3 fruit fly cellular contexts compared by ENCODE assay signal in the genomic region with DNA sequence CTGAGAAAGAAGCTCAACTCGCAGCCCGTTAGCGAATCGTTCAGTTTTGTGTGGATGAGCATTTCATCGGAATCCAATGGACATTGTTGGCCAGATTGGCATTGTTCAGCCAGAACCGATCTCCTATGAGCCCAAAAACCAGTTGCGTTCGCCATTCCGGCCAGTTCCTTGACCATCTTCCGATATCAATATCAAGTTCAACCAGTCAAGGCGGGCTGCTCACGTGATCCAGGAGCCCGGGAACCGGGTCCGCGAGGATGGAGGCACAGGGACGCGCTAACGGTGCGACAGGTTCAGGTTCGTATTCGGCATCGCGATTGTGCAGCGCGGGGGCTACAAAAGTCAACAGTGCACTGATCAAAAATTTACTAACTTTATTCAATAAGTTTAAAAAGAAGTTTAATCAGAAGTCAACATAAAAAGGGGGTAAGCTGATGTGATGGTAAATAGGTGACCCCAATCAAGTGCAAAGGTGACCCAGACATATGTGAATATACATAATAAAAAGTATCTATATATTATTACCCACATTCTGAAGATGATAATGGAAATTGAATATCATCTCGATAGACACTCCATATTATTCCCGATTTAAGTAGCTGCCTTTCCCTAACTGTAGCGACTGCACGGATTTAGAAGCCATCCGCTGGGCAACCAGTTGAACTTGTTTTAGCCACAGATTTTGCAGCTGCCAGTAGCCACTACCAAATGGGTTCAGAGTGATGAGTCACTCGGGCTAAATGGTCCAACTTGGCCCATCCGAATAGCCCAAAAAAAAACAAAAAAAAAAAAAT.
TF ChIP-seq lines count a peak whose summit lies in the region.

No protein-coding gene starts in this region.

TF ChIP-seq in whole organism, embryonic, 481 proteins besides CTCF, POLR2A, EP300 and RAD21 (continued from another document):
- no peak for TF ChIP-seq CG15269 (tag; optimal IDR thresholded peaks at IDR 0.05; lab: Kevin White, UChicago)
- TF ChIP-seq ewg (GFP tag; optimal IDR thresholded peaks at IDR 0.05; lab: Kevin White, UChicago) = no peak

TF ChIP-seq in whole organism, prepupa, 60 proteins besides CTCF, POLR2A, EP300 and RAD21 (continued from another document):
- TF ChIP-seq eg (GFP tag; IDR thresholded peaks at IDR 0.05; lab: Robert Waterston, UW) (peak; percentile 62; the same call in 1 of the 3 replicates), CG10669 (GFP tag; optimal IDR thresholded peaks at IDR 0.05; lab: Kevin White, UChicago) (peak; percentile 86), CG10631 (GFP tag; optimal IDR thresholded peaks at IDR 0.05; lab: Kevin White, UChicago) (peak; percentile 89), CG6854 (GFP tag; optimal IDR thresholded peaks at IDR 0.05; lab: Kevin White, UChicago) (peak; percentile 62), Hr38 (GFP tag; optimal IDR thresholded peaks at IDR 0.05; lab: Kevin White, UChicago) (no peak), CG32006 (GFP tag; optimal IDR thresholded peaks at IDR 0.05; lab: Kevin White, UChicago) (peak; percentile 92), Eip75B (GFP tag; optimal IDR thresholded peaks at IDR 0.05; lab: Kevin White, UChicago) (peak; percentile 87), CG9139 (GFP tag; optimal IDR thresholded peaks at IDR 0.05; lab: Kevin White, UChicago) (peak; percentile 76), fd59A (GFP tag; optimal IDR thresholded peaks at IDR 0.05; lab: Kevin White, UChicago) (peak; percentile 91), acj6 (GFP tag; optimal IDR thresholded peaks at IDR 0.05; lab: Kevin White, UChicago) (peak; percentile 86), CG11902 (GFP tag; optimal IDR thresholded peaks at IDR 0.05; lab: Kevin White, UChicago) (peak; percentile 71), topi (GFP tag; optimal IDR thresholded peaks at IDR 0.05; lab: Kevin White, UChicago) (peak; percentile 80), CG11294 (GFP tag; IDR thresholded peaks at IDR 0.05; lab: Robert Waterston, UW) (no peak; the same call in 1 of the 2 replicates), Ets96B (tag; optimal IDR thresholded peaks at IDR 0.05; lab: Kevin White, UChicago) (peak; percentile 90), ss (GFP tag; optimal IDR thresholded peaks at IDR 0.05; lab: Kevin White, UChicago) (peak; percentile 92 to 95), CG6792 (GFP tag; optimal IDR thresholded peaks at IDR 0.05; lab: Kevin White, UChicago) (peak; percentile 88), CG4318 (GFP tag; optimal IDR thresholded peaks at IDR 0.05; lab: Kevin White, UChicago) (peak; percentile 82), Ets21C (GFP tag; optimal IDR thresholded peaks at IDR 0.05; lab: Kevin White, UChicago) (peak; percentile 44), Met (GFP tag; optimal IDR thresholded peaks at IDR 0.05; lab: Kevin White, UChicago) (peak; percentile 21), esn (GFP tag; optimal IDR thresholded peaks at IDR 0.05; lab: Kevin White, UChicago) (peak; percentile 89), CG3919 (GFP tag; optimal IDR thresholded peaks at IDR 0.05; lab: Kevin White, UChicago) (peak; percentile 86), Smox (GFP tag; optimal IDR thresholded peaks at IDR 0.05; lab: Kevin White, UChicago) (peak; percentile 83), CG6808 (GFP tag; optimal IDR thresholded peaks at IDR 0.05; lab: Kevin White, UChicago) (peak; percentile 93), CG34406 (GFP tag; optimal IDR thresholded peaks at IDR 0.05; lab: Kevin White, UChicago) (peak; percentile 88), dac (GFP tag; optimal IDR thresholded peaks at IDR 0.05; lab: Kevin White, UChicago) (peak; percentile 53), svp (GFP tag; lab: Kevin White, UChicago) (peak; percentile 92), cyc (GFP tag; optimal IDR thresholded peaks at IDR 0.05; lab: Kevin White, UChicago) (peak; percentile 68), Eip78C (GFP tag; lab: Kevin White, UChicago) (peak; percentile 97), fd85E (GFP tag; optimal IDR thresholded peaks at IDR 0.05; lab: Kevin White, UChicago) (no peak), Hr39 (GFP tag; optimal IDR thresholded peaks at IDR 0.05; lab: Kevin White, UChicago) (peak; percentile 59), pdm3 (GFP tag; optimal IDR thresholded peaks at IDR 0.05; lab: Kevin White, UChicago) (peak; percentile 82), CG16779 (tag; optimal IDR thresholded peaks at IDR 0.05; lab: Kevin White, UChicago) (peak; percentile 73), CG8632 (GFP tag; optimal IDR thresholded peaks at IDR 0.05; lab: Kevin White, UChicago) (peak; percentile 86), Hr4 (GFP tag; optimal IDR thresholded peaks at IDR 0.05; lab: Kevin White, UChicago) (peak; percentile 87), Sox15 (GFP tag; optimal IDR thresholded peaks at IDR 0.05; lab: Kevin White, UChicago) (peak; percentile 79), Blimp-1 (GFP tag; optimal IDR thresholded peaks at IDR 0.05; lab: Kevin White, UChicago) (peak; percentile 60), OdsH (GFP tag; optimal IDR thresholded peaks at IDR 0.05; lab: Kevin White, UChicago) (peak; percentile 88), Eip93F (GFP tag; optimal IDR thresholded peaks at IDR 0.05; lab: Kevin White, UChicago) (peak; percentile 62), fkh (GFP tag; optimal IDR thresholded peaks at IDR 0.05; lab: Kevin White, UChicago) (no peak), Lpt (GFP tag; optimal IDR thresholded peaks at IDR 0.05; lab: Kevin White, UChicago) (peak; percentile 82), salr (GFP tag; optimal IDR thresholded peaks at IDR 0.05; lab: Kevin White, UChicago) (peak; percentile 73 to 85)

TF ChIP-seq in whole organism, wandering third instar larva, 38 proteins besides CTCF, POLR2A, EP300 and RAD21 (continued from another document):
- TF ChIP-seq Rel (GFP tag; optimal IDR thresholded peaks at IDR 0.05; lab: Kevin White, UChicago) (peak; percentile 24), Rel (tag; optimal IDR thresholded peaks at IDR 0.05; lab: Kevin White, UChicago) (peak; percentile 63), dl (GFP tag; optimal IDR thresholded peaks at IDR 0.05; lab: Kevin White, UChicago; ENCODE audit: insufficient read depth in 1 of 2, partially characterized antibody in 2 of 2) (peak in 1 of 2 experiments; percentile 45), CG32264 (GFP tag; optimal IDR thresholded peaks at IDR 0.05; lab: Kevin White, UChicago) (no peak), Hnf4 (GFP tag; optimal IDR thresholded peaks at IDR 0.05; lab: Kevin White, UChicago) (peak; percentile 25), Dif (GFP tag; optimal IDR thresholded peaks at IDR 0.05; lab: Kevin White, UChicago; ENCODE audit: partially characterized antibody) (peak; percentile 77), lola (GFP tag; optimal IDR thresholded peaks at IDR 0.05; lab: Kevin White, UChicago) (no peak), GATAd (GFP tag; optimal IDR thresholded peaks at IDR 0.05; lab: Kevin White, UChicago) (no peak), rgr (GFP tag; optimal IDR thresholded peaks at IDR 0.05; lab: Kevin White, UChicago) (peak; percentile 74), Sp1 (GFP tag; optimal IDR thresholded peaks at IDR 0.05; lab: Kevin White, UChicago) (peak; percentile 92), brk (GFP tag; optimal IDR thresholded peaks at IDR 0.05; lab: Kevin White, UChicago) (peak; percentile 49), HLH106 (tag; optimal IDR thresholded peaks at IDR 0.05; lab: Kevin White, UChicago) (peak; percentile 92), CG9705 (GFP tag; optimal IDR thresholded peaks at IDR 0.05; lab: Kevin White, UChicago) (peak; percentile 82), Hr83 (GFP tag; optimal IDR thresholded peaks at IDR 0.05; lab: Kevin White, UChicago; ENCODE audit: poor library complexity, severe bottlenecking) (peak; percentile 30), sv (GFP tag; optimal IDR thresholded peaks at IDR 0.05; lab: Kevin White, UChicago) (no peak), Mio (GFP tag; optimal IDR thresholded peaks at IDR 0.05; lab: Kevin White, UChicago) (no peak)
